Fruit fly (Drosophila melanogaster) whole organism, pupa: ENCODE measurements around the gene CtsL4.

ENCODE experiments used
- CG10348 ChIP-seq: fragments of 200-800 bp; sonication (Bioruptor generic); IDR thresholded peaks from 2 replicates; pipeline ENCODE4 v1.3.6; 2022; ENCODE audit warnings: missing biosample characterization, missing genetic modification characterization
- CG12605 ChIP-seq: fragments of 200-800 bp; sonication (Bioruptor generic); IDR thresholded peaks from 2 replicates; pipeline ENCODE4 v1.3.6; 2022; ENCODE audit warnings: missing biosample characterization, missing genetic modification characterization
- CG13204 ChIP-seq: fragments of 200-800 bp; sonication (Bioruptor generic); optimal IDR thresholded peaks from 2 replicates; lab custom pipeline; 2018; ENCODE audit warnings: missing biosample characterization, mild to moderate bottlenecking, missing genetic modification characterization, moderate library complexity
- CG14655 ChIP-seq: fragments of 200-800 bp; sonication (Bioruptor generic); optimal IDR thresholded peaks from 3 replicates; lab custom pipeline; 2017; ENCODE audit warnings: mild to moderate bottlenecking, missing biosample characterization, missing genetic modification reagents, missing genetic modification characterization
- CG15710 ChIP-seq: fragments of 200-800 bp; sonication (Bioruptor generic); optimal IDR thresholded peaks from 2 replicates; lab custom pipeline; 2018; ENCODE audit warnings: missing biosample characterization, mild to moderate bottlenecking, missing genetic modification characterization, moderate library complexity
- CG17806 ChIP-seq: fragments of 200-800 bp; sonication (Bioruptor generic); optimal IDR thresholded peaks from 2 replicates; lab custom pipeline; 2018; ENCODE audit warnings: missing biosample characterization, mild to moderate bottlenecking, missing genetic modification characterization, moderate library complexity
- CG32121 ChIP-seq: fragments of 200-800 bp; sonication (Bioruptor generic); IDR thresholded peaks from 2 replicates; pipeline ENCODE4 v1.3.6; 2022; ENCODE audit warnings: missing biosample characterization, missing genetic modification characterization
- CG34367 ChIP-seq: fragments of 200-800 bp; sonication (Bioruptor generic); optimal IDR thresholded peaks from 2 replicates; lab custom pipeline; 2018; ENCODE audit warnings: missing biosample characterization, mild to moderate bottlenecking, missing genetic modification characterization
- CG4496 ChIP-seq: fragments of 200-800 bp; sonication (Bioruptor generic); IDR thresholded peaks from 3 replicates; pipeline ENCODE4 v1.3.6; 2022; ENCODE audit warnings: missing biosample characterization, missing genetic modification characterization
- CG8159 ChIP-seq: fragments of 200-800 bp; sonication (Bioruptor generic); optimal IDR thresholded peaks from 3 replicates; lab custom pipeline; 2018; ENCODE audit warnings: missing biosample characterization, mild to moderate bottlenecking, missing genetic modification characterization, moderate library complexity
- CG8301 ChIP-seq: fragments of 200-800 bp; sonication (Bioruptor generic); optimal IDR thresholded peaks from 2 replicates; lab custom pipeline; 2018; ENCODE audit warnings: missing biosample characterization, mild to moderate bottlenecking, missing genetic modification characterization
- CG9948 ChIP-seq: fragments of 200-800 bp; sonication (Bioruptor generic); optimal IDR thresholded peaks from 2 replicates; lab custom pipeline; 2018; ENCODE audit warnings: missing biosample characterization, mild to moderate bottlenecking, missing genetic modification characterization, moderate library complexity
- D1 ChIP-seq: fragments of 200-800 bp; sonication (Bioruptor generic); optimal IDR thresholded peaks from 2 replicates; lab custom pipeline; 2018; ENCODE audit warnings: missing biosample characterization, mild to moderate bottlenecking, missing genetic modification characterization, moderate library complexity
- EcR ChIP-seq: fragments of 200-800 bp; sonication (Bioruptor generic); optimal IDR thresholded peaks from 3 replicates; lab custom pipeline; 2019; ENCODE audit warnings: missing biosample characterization, missing genetic modification characterization, mild to moderate bottlenecking, moderate library complexity, missing genetic modification reagents
- Ets98B ChIP-seq: fragments of 200-800 bp; sonication (Bioruptor generic); IDR thresholded peaks from 2 replicates; pipeline ENCODE4 v1.3.6; 2022; ENCODE audit warnings: missing biosample characterization, missing genetic modification characterization
- Pif1A ChIP-seq: fragments of 200-800 bp; sonication (Bioruptor generic); optimal IDR thresholded peaks from 3 replicates; lab custom pipeline; 2016; ENCODE audit warnings: missing biosample characterization, missing genetic modification characterization
- Pif1B ChIP-seq: fragments of 200-800 bp; sonication (Bioruptor generic); optimal IDR thresholded peaks from 3 replicates; lab custom pipeline; 2016; ENCODE audit warnings: missing biosample characterization, missing genetic modification characterization
- Snoo ChIP-seq: fragments of 200-800 bp; sonication (Bioruptor generic); optimal IDR thresholded peaks from 3 replicates; lab custom pipeline; 2017; ENCODE audit warnings: missing biosample characterization, mild to moderate bottlenecking, missing genetic modification characterization, inconsistent platforms
- fd96Ca ChIP-seq: fragments of 200-800 bp; sonication (Bioruptor generic); IDR thresholded peaks from 3 replicates; pipeline ENCODE4 v1.3.6; 2022; ENCODE audit warnings: missing biosample characterization, missing genetic modification characterization
- gl ChIP-seq: fragments of 200-800 bp; sonication (Bioruptor generic); optimal IDR thresholded peaks from 2 replicates; lab custom pipeline; 2018; ENCODE audit warnings: missing biosample characterization, mild to moderate bottlenecking, missing genetic modification characterization
- rn ChIP-seq: fragments of 200-800 bp; sonication (Bioruptor generic); IDR thresholded peaks from 2 replicates; pipeline ENCODE4 v1.3.6; 2022; ENCODE audit warnings: missing biosample characterization, missing genetic modification characterization

Gene CtsL4

DNA sequence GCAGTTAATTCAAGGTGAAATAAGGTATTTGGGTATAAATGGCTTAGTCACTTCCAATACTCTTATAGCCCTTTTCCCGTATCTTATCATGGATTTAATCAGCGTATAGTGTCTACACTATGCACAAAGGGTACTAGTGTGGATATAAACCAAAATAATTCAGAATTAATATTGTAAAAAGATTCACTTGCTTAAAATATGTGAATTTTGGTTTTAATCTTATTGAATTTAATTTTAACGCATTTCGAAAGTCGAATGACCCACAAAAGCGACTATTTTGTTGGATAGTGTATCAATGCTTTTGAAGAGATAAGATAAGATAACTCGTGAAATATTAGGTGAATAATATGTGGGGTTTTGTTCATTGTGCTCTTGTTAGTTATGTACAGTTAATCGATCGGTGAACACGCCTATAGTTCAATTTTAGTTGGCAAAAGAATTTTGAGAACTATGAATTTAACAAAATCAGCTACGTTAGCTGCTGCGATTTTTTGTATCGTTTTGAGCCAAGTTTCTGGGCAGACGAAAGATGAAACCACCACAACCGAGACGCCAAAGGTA is 25.6 kb upstream of the CtsL4 start, which contains the start of gene CG5096:
Gene CG5096 (plus strand): TSS at position 374 of the 561 bp plus-strand sequence.
- TF ChIP-seq CG4496 (GFP tag; lab: Robert Waterston, UW) (peak; percentile 72), fd96Ca (GFP tag; lab: Robert Waterston, UW) (no peak), CG8301 (no peak), CG13204 (no peak), gl (no peak), CG32121 (GFP tag; lab: Robert Waterston, UW) (peak; percentile 41; the same call in 1 of the 2 replicates), Pif1B (GFP tag; lab: Kevin White, UChicago) (no peak), CG34367 (tag; lab: Kevin White, UChicago) (peak; percentile 3), D1 (no peak), CG12605 (GFP tag; lab: Robert Waterston, UW) (no peak), Snoo (tag; lab: Kevin White, UChicago) (peak; percentile 54), CG10348 (GFP tag; lab: Robert Waterston, UW) (no peak), CG17806 (tag; lab: Kevin White, UChicago) (peak; percentile 60), CG8159 (tag; lab: Kevin White, UChicago) (no peak), EcR (GFP tag; lab: Kevin White, UChicago) (no peak), CG9948 (tag; lab: Kevin White, UChicago) (peak; percentile 32), rn (GFP tag; lab: Robert Waterston, UW) (no peak), Ets98B (GFP tag; lab: Robert Waterston, UW) (peak; percentile 37), CG15710 (tag; lab: Kevin White, UChicago) (peak; percentile 53), CG14655 (GFP tag; lab: Kevin White, UChicago) (no peak), Pif1A (GFP tag; lab: Kevin White, UChicago) (no peak)

- no peak for TF ChIP-seq EcR (GFP tag; lab: Kevin White, UChicago)
- no peak for TF ChIP-seq Ets98B (GFP tag; lab: Robert Waterston, UW)
- TF ChIP-seq CG8301, result no peak
- TF ChIP-seq CG34367 (tag; lab: Kevin White, UChicago), result no peak
- TF ChIP-seq CG8159 (tag; lab: Kevin White, UChicago), result no peak
- no peak for TF ChIP-seq CG10348 (GFP tag; lab: Robert Waterston, UW)
- no peak for TF ChIP-seq CG32121 (GFP tag; lab: Robert Waterston, UW)
- TF ChIP-seq CG14655 (GFP tag; lab: Kevin White, UChicago), result no peak
- TF ChIP-seq fd96Ca (GFP tag; lab: Robert Waterston, UW), result no peak
- TF ChIP-seq Snoo (tag; lab: Kevin White, UChicago), result no peak
- no peak for TF ChIP-seq CG15710 (tag; lab: Kevin White, UChicago)
- TF ChIP-seq D1, result no peak
- no peak for TF ChIP-seq CG13204
- TF ChIP-seq Pif1A (GFP tag; lab: Kevin White, UChicago), result no peak
- no peak for TF ChIP-seq Pif1B (GFP tag; lab: Kevin White, UChicago)
- no peak for TF ChIP-seq CG4496 (GFP tag; lab: Robert Waterston, UW)
- no peak for TF ChIP-seq rn (GFP tag; lab: Robert Waterston, UW)
- TF ChIP-seq gl, result no peak
These were observed 23.5 kb upstream of the CtsL4 start, which contains the start of gene gny for dm6 chr2L:10379865-10380264. Gene gny, plus strand, starts transcription at chr2L:10380103.

- TF ChIP-seq rn (GFP tag; lab: Robert Waterston, UW), result no peak
- TF ChIP-seq CG17806 (tag; lab: Kevin White, UChicago), result no peak
- no peak for TF ChIP-seq CG32121 (GFP tag; lab: Robert Waterston, UW)
- TF ChIP-seq gl, result no peak
- TF ChIP-seq D1, result no peak
- no peak for TF ChIP-seq CG13204
- no peak for TF ChIP-seq CG14655 (GFP tag; lab: Kevin White, UChicago)
- TF ChIP-seq EcR (GFP tag; lab: Kevin White, UChicago), result no peak
- no peak for TF ChIP-seq CG9948 (tag; lab: Kevin White, UChicago)
- no peak for TF ChIP-seq CG10348 (GFP tag; lab: Robert Waterston, UW)
- no peak for TF ChIP-seq CG12605 (GFP tag; lab: Robert Waterston, UW)
- no peak for TF ChIP-seq CG8301
- TF ChIP-seq Snoo (tag; lab: Kevin White, UChicago), result no peak
- no peak for TF ChIP-seq fd96Ca (GFP tag; lab: Robert Waterston, UW)
- no peak for TF ChIP-seq Pif1A (GFP tag; lab: Kevin White, UChicago)
- TF ChIP-seq CG8159 (tag; lab: Kevin White, UChicago), result no peak
- TF ChIP-seq CG34367 (tag; lab: Kevin White, UChicago), result no peak
- no peak for TF ChIP-seq Pif1B (GFP tag; lab: Kevin White, UChicago)
- no peak for TF ChIP-seq CG4496 (GFP tag; lab: Robert Waterston, UW)
- TF ChIP-seq Ets98B (GFP tag; lab: Robert Waterston, UW), result no peak
These were observed 22.2 kb upstream of the CtsL4 start for dm6 chr2L:10378631-10379030.

DNA sequence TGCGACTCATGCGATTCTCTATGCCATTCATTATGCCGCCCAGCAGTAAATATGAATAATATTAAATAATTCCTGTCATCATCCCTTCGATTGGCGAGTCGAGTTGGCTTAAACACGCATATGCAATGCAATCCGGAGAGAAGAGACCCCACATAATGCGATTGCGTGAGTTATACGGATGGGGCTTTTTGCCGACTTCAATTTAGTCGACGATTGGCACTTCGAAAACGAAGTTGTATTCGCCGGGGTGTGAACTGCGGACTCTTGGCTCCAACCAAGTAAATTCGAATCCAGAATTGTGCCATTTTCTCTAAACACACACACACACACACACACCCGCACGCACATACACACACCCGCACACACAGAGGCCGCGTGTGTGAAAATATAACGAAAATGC is 19.9 kb upstream of the CtsL4 start:
- TF ChIP-seq CG17806 (tag; lab: Kevin White, UChicago), result no peak
- no peak for TF ChIP-seq gl
- no peak for TF ChIP-seq CG34367 (tag; lab: Kevin White, UChicago)
- TF ChIP-seq CG4496 (GFP tag; lab: Robert Waterston, UW), result no peak
- no peak for TF ChIP-seq EcR (GFP tag; lab: Kevin White, UChicago)
- no peak for TF ChIP-seq D1
- TF ChIP-seq CG13204, result no peak
- TF ChIP-seq fd96Ca (GFP tag; lab: Robert Waterston, UW), result no peak
- TF ChIP-seq Pif1A (GFP tag; lab: Kevin White, UChicago), result no peak
- TF ChIP-seq CG10348 (GFP tag; lab: Robert Waterston, UW), result no peak
- TF ChIP-seq CG15710 (tag; lab: Kevin White, UChicago), result no peak
- TF ChIP-seq rn (GFP tag; lab: Robert Waterston, UW), result no peak
- TF ChIP-seq CG32121 (GFP tag; lab: Robert Waterston, UW), result no peak
- TF ChIP-seq CG8301, result no peak
